Worm (Caenorhabditis elegans): Measurements from ENCODE around the gene ZK742.6.

ZK742.6 gene

ce11 chrV:7825836-7826235, 11.1 kb upstream of the ZK742.6 start:
- TF ChIP-seq nhr-28 (tag; optimal IDR thresholded peaks at IDR 0.05): no peak
- TF ChIP-seq unc-62 (GFP tag; optimal IDR thresholded peaks at IDR 0.05): peak; percentile 73

ce11 chrV:7824138-7824537, 9.4 kb upstream of the ZK742.6 start:
- TF ChIP-seq nhr-12 (tag; optimal IDR thresholded peaks at IDR 0.05) (no peak), nhr-76 (tag; optimal IDR thresholded peaks at IDR 0.05) (no peak), hlh-1 (tag; optimal IDR thresholded peaks at IDR 0.05) (peak; percentile 47), unc-62 (GFP tag; optimal IDR thresholded peaks at IDR 0.05) (peak; percentile 29), lin-13 (tag; optimal IDR thresholded peaks at IDR 0.05) (no peak)

ce11 chrV:7822655-7823054, 7.9 kb upstream of the ZK742.6 start:
- TF ChIP-seq cnd-1 (tag; optimal IDR thresholded peaks at IDR 0.05): no peak
- TF ChIP-seq mep-1 (tag; optimal IDR thresholded peaks at IDR 0.05): no peak
- peak; percentile 92 for TF ChIP-seq unc-120 (tag; optimal IDR thresholded peaks at IDR 0.05; ENCODE audit: poor library complexity, severe bottlenecking)
- TF ChIP-seq ztf-11 (tag; optimal IDR thresholded peaks at IDR 0.05): no peak
- TF ChIP-seq nhr-12 (tag; optimal IDR thresholded peaks at IDR 0.05): no peak
- TF ChIP-seq mab-5 (tag; optimal IDR thresholded peaks at IDR 0.05): peak; percentile 68
- no peak for TF ChIP-seq nhr-28 (tag; optimal IDR thresholded peaks at IDR 0.05)
- TF ChIP-seq lin-32 (GFP tag; optimal IDR thresholded peaks at IDR 0.05): no peak
- TF ChIP-seq hlh-1 (tag; optimal IDR thresholded peaks at IDR 0.05): peak; percentile 99
- no peak for TF ChIP-seq ceh-43 (GFP tag; optimal IDR thresholded peaks at IDR 0.05)
- TF ChIP-seq M03D4.4 (tag; optimal IDR thresholded peaks at IDR 0.05): peak; percentile 45
- TF ChIP-seq unc-62 (GFP tag; optimal IDR thresholded peaks at IDR 0.05): peak; percentile 99
- TF ChIP-seq sptf-1 (tag; optimal IDR thresholded peaks at IDR 0.05): no peak
- no peak for TF ChIP-seq zip-8 (tag; optimal IDR thresholded peaks at IDR 0.05)
- no peak for TF ChIP-seq snpc-4 (tag; optimal IDR thresholded peaks at IDR 0.05)

- peak; percentile 20 for TF ChIP-seq lsy-2 (tag; optimal IDR thresholded peaks at IDR 0.05)
- peak; percentile 80 for TF ChIP-seq ces-1 (GFP tag; optimal IDR thresholded peaks at IDR 0.05)
- no peak for TF ChIP-seq drap-1 (GFP tag; optimal IDR thresholded peaks at IDR 0.05)
- TF ChIP-seq mep-1 (tag; optimal IDR thresholded peaks at IDR 0.05): peak; percentile 32
- peak; percentile 43 for TF ChIP-seq nhr-237 (tag; optimal IDR thresholded peaks at IDR 0.05)
- TF ChIP-seq ceh-43 (GFP tag; optimal IDR thresholded peaks at IDR 0.05): peak; percentile 61
Measured at ce11 chrV:7820270-7820669, 5.5 kb upstream of the ZK742.6 start, which contains the start of gene lbp-4. lbp-4 (plus strand) TSS chrV:7820578.

- TF ChIP-seq cnd-1 (tag; optimal IDR thresholded peaks at IDR 0.05) (no peak), ces-1 (GFP tag; optimal IDR thresholded peaks at IDR 0.05) (peak; percentile 68)
Measured at ce11 chrV:7819585-7819984, 4.8 kb upstream of the ZK742.6 start.

- peak; percentile 97 for TF ChIP-seq ces-1 (GFP tag; optimal IDR thresholded peaks at IDR 0.05)
- TF ChIP-seq elt-1 (tag; optimal IDR thresholded peaks at IDR 0.05; ENCODE audit: borderline replicate concordance, insufficient read depth): no peak
Measured at ce11 chrV:7816486-7816885, 1.7 kb upstream of the ZK742.6 start.

ce11 chrV:7811758-7812157, 3.0 kb downstream of the ZK742.6 start, which contains the start of gene ZK742.4:
ZK742.4 (minus strand) TSS chrV:7811792.
- TF ChIP-seq tbx-8 (GFP tag; optimal IDR thresholded peaks at IDR 0.05) (no peak), pha-4 (tag; optimal IDR thresholded peaks at IDR 0.05) (peak; percentile 31)

ce11 chrV:7810591-7810990, 4.2 kb downstream of the ZK742.6 start:
- TF ChIP-seq unc-39 (tag; optimal IDR thresholded peaks at IDR 0.05): no peak
